Fruit fly (Drosophila melanogaster): ENCODE results near the gene hth.
A peak's percentile ranks its signal among the peaks of the same experiment; 100 is the strongest.

Gene hth

DNA sequence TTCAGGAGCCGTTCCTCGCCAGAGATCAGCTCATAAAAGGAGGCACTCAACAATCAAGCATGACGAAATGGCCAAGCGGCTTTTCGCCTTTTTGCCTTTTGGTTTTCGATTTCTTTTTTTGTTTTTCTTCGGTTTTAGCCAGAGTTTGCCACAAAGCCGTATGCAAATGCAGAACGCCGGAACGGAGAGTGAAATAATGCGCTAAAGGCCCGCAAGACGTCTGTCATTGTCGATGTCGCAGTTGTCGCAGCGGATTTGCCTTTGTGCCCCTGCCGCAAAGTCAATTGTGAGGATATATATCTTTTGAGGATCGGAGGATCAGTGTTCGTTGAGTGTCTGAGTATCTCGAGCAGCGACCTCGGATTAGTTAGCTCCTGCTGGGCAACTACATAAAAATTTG, 28.6 kb upstream of the hth start:
- TF ChIP-seq noc (tag; optimal IDR thresholded peaks at IDR 0.05), result no peak

DNA sequence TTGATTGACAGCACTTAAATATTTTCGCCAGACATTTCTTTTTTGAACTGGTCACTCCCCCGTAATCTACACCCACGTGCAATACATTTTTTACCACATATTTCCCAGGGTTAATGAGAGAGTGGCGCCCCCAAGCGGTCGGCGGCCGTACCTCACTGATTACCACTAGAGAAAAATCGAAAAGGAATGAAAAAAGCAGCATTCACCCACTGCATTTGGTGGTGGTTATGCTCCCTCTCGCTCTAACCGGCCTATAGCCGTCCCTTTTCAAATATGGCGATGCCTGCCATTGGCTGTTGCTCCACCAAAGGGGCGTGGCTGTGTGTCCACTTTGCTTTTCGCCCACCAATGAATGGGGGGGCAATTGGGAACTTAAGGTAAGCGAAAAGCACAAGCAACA, 25.6 kb upstream of the hth start:
- TF ChIP-seq noc (tag; optimal IDR thresholded peaks at IDR 0.05), result no peak

DNA sequence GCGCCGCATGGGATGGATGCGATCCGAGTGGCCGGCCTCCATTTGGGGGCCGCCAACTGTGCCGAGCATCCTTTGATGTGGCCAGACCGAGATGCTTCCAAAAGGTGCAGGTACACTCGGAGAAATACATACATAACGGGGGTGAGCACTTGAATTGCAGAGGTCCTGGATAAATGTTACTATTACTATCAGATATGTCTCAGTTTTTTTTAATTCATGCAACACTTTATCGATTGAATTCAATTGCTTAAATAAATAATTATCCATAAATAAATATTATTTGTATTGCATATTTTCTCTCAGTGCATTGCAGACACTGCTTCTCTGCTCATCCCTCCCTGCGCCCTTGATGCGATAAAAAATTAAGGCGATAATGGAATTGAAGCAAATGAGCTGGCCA, 21.7 kb upstream of the hth start:
- TF ChIP-seq noc (tag; optimal IDR thresholded peaks at IDR 0.05), result no peak

DNA sequence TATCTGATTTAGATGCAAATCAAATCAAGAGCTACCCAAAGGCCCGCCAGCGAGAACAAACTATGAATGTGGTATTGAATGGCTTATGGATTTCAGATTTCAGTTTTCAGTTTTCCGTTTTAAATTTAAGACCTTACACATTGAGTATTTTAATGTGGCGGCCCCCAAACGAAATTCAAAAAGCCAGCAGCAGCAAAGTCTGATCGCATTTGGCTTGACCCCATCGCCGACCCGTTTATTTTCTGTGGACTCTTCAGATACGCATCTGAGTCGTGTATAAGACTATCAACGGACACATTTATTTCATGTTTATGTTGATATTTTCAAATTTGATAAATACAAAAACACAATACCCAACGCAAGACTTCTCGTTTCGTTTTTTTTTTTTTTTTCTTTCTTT, 20.2 kb upstream of the hth start:
- no peak for TF ChIP-seq noc (tag; optimal IDR thresholded peaks at IDR 0.05)

DNA sequence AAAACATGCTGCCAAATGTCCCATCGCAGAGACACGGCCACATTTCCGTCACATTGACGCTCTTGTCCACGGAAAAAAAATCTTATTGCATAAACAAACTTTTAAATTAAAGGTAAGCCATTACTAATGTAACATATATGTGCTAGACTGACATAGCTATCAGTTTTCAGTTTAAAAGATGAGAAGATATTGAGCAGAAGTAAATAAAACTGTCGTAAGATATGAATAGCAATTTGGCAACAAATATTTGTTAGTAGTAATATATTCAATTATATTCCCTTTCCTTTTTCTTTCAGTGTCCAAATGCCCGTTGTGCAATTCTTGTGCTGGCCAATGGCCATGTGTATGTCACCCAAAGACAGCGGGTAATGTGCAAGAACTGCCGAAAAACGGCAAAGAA, 19.4 kb upstream of the hth start:
- no peak for TF ChIP-seq noc (tag; optimal IDR thresholded peaks at IDR 0.05)

DNA sequence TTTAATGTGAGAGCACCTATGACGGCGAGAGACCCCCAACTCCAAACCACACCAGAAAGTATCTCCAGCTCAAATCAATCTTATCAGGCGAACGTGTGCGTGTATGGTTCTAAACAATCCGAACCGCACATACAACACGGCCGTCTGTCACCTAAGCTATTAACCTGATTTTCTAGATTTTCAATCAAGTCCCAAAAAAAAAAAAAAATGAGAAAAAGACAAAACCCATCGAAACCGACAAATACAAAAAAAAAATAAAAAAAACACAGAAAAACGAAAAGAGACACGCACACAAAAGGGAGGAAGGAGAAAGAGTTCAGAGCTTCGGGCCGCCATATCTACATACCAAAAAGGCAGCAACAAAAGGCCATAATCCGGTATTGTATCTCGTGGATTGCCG, 17.2 kb upstream of the hth start:
- TF ChIP-seq noc (tag; optimal IDR thresholded peaks at IDR 0.05), result no peak

DNA sequence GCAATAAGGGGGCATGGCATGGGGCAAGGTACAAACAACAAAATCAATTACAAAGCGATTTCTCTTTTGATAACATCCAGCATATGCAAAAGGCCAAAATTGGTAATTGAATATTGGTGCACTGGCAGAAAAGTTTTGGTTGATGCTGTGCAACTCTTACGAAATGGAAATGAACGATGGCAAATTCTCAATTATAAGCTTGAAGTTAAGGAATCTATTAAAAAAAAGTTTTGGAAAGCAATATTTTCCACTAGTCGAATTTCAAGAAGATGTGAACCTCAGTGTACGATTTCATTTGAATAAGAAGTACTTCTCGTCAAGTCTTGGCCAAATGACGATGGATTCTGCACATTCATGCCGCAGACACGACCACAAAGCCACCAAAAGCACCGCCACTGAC, 16.6 kb upstream of the hth start:
- no peak for TF ChIP-seq noc (tag; optimal IDR thresholded peaks at IDR 0.05)

DNA sequence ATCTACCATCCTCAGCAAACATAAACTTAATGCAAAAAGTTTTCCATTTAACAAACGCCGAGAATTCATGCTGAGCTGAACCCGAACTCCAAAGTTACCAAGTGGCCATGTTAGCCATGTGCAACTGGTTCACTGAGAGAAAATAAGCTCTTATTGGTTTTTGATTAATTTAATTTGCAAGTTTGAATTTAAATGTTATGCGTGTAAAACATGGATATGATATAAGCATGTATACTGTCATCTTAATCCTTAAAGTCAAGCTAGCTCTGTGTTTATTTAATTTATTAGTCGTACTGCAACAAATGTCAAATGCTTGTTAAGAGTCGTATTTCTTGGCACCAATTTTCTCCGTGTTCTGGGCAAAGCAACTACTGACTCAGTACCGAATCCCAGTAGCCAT, 15.3 kb upstream of the hth start:
- TF ChIP-seq noc (tag; optimal IDR thresholded peaks at IDR 0.05), result no peak

DNA sequence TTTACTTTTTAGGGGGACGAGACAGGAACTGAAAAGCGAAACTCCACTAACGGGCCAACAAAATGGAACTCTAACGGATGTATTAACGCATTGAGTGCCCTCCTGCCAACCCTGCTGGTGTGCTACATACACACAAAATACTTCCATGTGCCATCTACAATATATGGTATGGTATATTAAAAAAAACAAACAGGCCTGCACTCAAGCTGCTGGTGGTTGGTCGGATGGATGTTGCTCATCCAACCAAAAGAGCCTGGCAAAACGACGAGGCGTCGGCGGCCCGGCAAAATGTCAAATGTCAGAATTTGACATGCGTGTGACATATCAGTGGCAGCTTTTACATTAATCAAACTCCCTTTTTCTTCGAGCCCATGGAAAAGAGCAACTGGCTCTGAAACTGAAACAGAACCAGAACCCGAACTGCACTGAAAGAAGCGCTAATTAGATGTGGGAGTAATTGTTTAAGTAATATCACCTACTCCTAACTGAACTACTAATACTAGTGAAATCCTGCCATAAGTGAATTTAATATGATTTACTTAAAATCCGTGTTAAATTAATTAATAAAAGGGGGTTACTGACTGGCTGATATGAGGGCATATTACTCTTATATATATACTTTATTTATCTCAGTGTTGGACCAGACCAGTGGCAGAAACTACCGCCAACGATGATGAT, 11.4 kb upstream of the hth start:
- TF ChIP-seq noc (tag; optimal IDR thresholded peaks at IDR 0.05), result no peak

DNA sequence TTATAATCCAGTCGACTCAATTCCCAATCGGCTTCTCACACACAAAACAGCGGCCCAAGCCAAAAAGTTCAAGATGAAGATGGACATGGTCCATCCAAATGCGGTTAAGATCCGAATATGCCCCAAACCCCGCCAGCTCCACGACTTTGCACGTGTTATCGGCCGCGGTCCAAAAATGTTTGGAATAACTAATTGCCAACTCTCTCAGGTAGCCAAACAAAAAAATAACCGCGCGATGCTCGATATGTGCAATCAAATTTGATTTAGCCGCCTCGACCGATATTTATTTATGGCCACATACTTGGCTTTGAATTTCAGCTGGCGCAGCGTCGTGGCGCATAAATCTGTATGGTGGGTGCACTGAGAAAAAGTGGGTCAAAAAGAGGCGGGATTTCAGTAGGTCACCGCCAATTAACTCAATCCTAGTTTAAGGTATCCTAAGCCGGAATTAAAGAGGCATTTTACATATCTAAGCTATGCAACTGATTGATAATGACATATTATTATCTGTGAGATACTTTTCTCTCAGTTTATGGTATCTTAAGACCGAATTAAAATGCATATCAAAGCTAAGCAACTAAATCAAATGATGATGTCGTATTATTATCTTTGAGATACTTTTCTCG, 9.3 kb upstream of the hth start:
- no peak for TF ChIP-seq noc (tag; optimal IDR thresholded peaks at IDR 0.05)

DNA sequence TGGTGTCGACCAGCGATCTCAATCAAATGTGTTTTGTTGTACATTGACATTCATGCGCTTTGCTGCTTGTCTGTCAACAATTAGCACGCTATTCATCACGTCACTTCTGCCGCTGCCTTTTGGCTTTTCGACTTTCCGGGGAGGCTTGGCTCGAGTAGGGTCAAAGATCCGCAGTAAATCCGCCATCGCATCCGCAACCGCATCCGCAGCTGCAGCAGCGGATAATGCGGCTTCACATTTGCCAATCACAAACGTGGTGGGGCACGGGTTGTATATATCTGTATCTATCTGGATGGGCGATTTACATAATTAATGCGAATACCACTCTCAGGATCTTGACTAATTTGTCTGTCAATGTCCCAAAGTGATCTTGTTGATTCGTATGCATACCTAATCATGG, 7.8 kb upstream of the hth start:
- TF ChIP-seq noc (tag; optimal IDR thresholded peaks at IDR 0.05), result no peak

DNA sequence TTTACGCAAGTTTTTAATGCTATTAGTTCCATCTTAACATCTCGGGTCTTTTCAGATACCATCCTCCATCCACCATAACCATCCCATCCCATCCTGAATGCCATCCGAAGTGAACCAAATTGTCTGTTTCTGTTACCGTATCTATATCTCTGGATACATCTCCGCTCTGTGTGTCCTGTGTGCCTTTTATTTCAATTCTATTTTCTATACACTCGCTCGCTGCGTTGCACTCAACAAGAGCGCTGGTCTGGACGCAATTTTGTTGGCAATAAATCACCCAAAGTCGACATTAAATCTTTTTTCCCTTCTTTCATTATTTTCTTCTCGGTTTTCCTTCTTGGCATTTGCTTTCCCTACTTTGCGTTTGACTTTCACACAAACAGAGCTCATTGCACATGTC, 6.1 kb upstream of the hth start:
- no peak for TF ChIP-seq noc (tag; optimal IDR thresholded peaks at IDR 0.05)

DNA sequence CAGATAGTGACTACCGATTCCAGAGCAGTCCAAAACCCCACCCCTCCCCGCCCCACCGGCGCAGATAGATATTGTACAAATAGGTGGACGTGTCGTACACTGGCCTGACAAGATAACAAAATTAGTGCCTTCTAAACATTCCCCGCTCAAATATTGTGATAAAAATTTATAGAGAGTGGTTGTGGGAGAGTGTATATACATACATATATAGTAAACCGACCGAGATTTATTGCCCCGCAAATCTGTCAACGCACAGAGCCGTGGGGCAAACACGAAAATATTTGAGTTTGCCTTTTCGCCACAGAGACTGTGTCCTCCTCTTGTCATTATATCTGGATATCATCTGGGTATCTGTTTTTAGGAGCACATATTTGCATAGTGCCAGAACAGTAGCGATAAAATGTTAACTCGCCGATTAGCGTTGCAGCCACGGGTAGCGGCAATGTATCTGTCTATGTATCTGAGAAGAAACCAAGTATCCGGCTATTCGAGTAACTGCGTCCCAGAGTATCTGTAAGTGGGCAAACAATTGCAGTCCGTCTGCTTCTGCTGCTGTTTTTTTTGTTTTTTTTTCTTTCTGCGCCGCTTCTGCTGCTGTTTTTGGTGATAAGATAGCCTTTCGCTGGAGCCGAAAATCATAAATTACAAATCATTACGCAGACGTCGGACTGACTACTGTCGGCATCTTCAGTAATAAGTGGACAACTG, 3.9 kb upstream of the hth start:
- TF ChIP-seq noc (tag; optimal IDR thresholded peaks at IDR 0.05), result peak; percentile 90

DNA sequence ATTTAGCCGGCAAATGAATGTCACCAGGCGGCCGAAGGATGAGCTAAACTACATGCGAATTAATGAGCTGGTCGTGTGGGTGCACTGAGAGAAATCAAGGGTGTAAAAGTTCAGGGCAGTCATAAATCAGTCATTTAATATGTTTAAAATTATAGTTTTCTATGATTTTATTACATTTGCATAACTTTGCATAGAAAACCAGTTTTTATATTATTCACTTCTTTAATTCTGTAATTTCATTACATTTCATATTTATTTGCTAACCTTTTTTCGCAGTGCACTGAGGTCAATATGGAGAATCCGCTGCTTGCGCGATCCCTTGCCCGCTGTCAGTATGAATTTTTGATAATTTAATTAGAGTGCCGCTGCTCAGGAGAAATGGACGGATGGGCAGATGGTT, 1.9 kb upstream of the hth start:
- TF ChIP-seq noc (tag; optimal IDR thresholded peaks at IDR 0.05), result no peak

DNA sequence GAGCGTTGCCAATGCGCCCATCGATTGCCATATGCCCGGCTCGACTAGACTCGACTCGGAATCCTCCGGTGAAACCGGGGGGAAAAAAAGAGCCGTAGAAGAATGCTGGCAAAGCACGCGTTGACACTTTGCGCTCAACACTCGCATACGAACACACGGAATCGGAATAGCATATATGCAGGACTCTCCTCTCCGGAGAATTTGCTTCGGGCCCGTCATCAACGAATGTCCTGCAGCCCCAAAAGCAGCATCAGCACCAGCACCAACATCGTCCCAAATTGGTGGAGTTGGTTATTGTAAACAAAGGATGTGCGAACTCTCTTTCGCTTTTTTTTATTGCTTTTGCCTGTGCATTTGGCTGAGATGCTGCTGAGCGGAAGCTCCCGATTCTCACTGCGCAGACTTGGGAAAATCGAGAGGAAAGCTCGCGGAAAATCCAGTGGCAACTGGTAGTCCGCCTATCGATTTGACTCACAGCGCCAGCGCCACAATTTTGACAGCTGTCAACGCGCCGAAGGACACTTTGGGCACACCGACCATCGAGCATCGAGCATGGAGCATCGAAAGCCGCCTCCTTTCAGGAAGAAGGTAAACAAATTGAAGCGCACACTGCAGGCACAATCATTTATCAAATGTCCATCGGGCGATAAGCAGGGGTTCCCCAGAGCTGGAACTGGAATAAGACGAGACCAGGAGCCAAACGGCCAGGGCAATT, 1.3 kb upstream of the hth start:
- TF ChIP-seq noc (tag; optimal IDR thresholded peaks at IDR 0.05), result no peak

DNA sequence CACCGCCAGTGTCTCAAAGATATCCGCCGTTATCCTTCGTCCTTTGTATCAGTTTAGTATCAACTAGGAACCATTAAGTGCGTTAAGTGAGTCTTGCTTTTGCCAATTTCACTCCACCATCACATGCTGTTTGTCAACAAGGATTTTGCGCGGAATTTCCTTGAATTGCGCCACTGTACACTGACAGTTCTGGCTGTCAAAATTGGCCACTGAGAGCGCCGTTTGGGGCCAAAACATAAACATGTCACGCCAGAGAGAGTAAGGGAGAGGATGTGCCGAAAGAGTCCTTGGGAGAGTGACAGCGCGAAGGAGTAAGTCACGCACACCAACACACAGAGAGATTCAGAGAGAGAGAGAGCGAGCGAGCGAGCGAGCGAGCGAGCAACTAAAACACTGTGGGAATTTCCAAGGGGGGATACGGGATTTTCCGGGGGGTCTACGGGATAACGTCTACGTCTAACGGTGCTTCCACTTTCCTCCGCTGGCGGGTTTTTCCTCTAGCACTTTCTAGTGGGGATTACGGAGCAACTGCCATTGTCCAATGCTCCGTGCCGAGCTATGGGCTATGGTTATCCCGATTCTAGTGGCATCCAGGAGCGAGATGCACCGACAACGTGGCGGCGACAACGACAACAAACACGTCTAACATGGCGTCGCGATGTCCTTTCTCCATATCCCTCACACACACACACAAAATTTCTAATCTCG, 573 bp downstream of the hth start:
- TF ChIP-seq noc (tag; optimal IDR thresholded peaks at IDR 0.05), result no peak

Measured in whole organism, larva.